Worm (Caenorhabditis elegans) whole organism, L1 larva: ENCODE measurements around the gene his-48.

Experiments used
- aha-1 ChIP-seq: fragments of 150-350 bp; optimal IDR thresholded peaks from 2 replicates; lab custom pipeline; 2014; ENCODE audit warnings: missing biosample characterization, missing genetic modification characterization
- lin-13 ChIP-seq: fragments of 150-350 bp; optimal IDR thresholded peaks from 2 replicates; lab custom pipeline; 2014; ENCODE audit warnings: missing biosample characterization, missing genetic modification reagents, missing genetic modification characterization

DNA sequence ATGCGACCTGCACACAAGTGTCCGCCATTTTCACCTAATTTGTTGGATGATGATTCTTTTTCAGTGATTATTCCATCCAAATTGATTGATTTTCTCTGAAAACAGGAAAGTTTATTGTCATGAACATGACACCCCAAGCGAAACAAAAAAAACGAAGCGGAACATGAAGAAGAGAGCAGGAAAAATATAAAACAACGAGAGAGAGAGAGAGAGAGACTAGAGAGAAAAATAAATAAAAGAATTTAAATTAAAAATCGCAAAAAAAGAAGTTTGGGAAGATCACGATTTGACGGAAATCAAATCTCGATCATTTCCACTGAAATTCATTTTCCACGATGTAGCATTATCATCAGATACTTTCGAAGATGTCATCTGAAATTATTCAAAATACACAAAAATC lies 35.2 kb downstream of the his-48 start, which contains the start of gene klp-12:
- TF ChIP-seq aha-1 (tag; lab: Kevin White, UChicago): no peak
- no peak for TF ChIP-seq lin-13 (GFP tag; lab: Kevin White, UChicago)
